Worm (Caenorhabditis elegans) whole organism, late embryonic: ENCODE measurements around the gene nspg-7.1.
A peak's percentile ranks its signal among the peaks of the same experiment; 100 is the strongest.

Experiments
- C08G9.2 ChIP-seq: sonication (generic microtip); optimal IDR thresholded peaks from 2 replicates; lab custom pipeline; 2016; ENCODE audit warnings: mild to moderate bottlenecking, missing genetic modification characterization, moderate library complexity, missing compliant biosample characterization
- F13H6.1 ChIP-seq: sonication (generic microtip); optimal IDR thresholded peaks from 2 replicates; lab custom pipeline; 2016; ENCODE audit warnings: missing genetic modification characterization, missing compliant biosample characterization
- K02D7.2 ChIP-seq: sonication (generic microtip); optimal IDR thresholded peaks from 2 replicates; lab custom pipeline; 2017; ENCODE audit warnings: mild to moderate bottlenecking, missing genetic modification characterization, missing compliant biosample characterization
- T23F11.4 ChIP-seq: fragments of 200-800 bp; sonication (Bioruptor generic); optimal IDR thresholded peaks from 2 replicates; lab custom pipeline; 2018; ENCODE audit warnings: mild to moderate bottlenecking, missing genetic modification characterization, missing compliant biosample characterization
- Y22D7AL.16 ChIP-seq: sonication (generic microtip); optimal IDR thresholded peaks from 2 replicates; lab custom pipeline; 2016; ENCODE audit warnings: missing genetic modification characterization, missing compliant biosample characterization
- ahr-1 ChIP-seq: sonication (generic microtip); optimal IDR thresholded peaks from 2 replicates; lab custom pipeline; 2016; ENCODE audit warnings: missing genetic modification characterization, missing compliant biosample characterization
- ama-1 ChIP-seq: fragments of 150-350 bp; optimal IDR thresholded peaks from 2 replicates; lab custom pipeline; 2014
- ceh-14 ChIP-seq: sonication (generic microtip); optimal IDR thresholded peaks from 2 replicates; lab custom pipeline; 2016; ENCODE audit warnings: missing genotype, missing genetic modification characterization, missing compliant biosample characterization
- ceh-18 ChIP-seq: sonication (generic microtip); optimal IDR thresholded peaks from 2 replicates; lab custom pipeline; 2016; ENCODE audit warnings: missing genetic modification characterization, missing compliant biosample characterization
- ceh-19 ChIP-seq: fragments of 200-800 bp; sonication (Bioruptor generic); optimal IDR thresholded peaks from 2 replicates; lab custom pipeline; 2018; ENCODE audit warnings: mild to moderate bottlenecking, missing genetic modification characterization, missing compliant biosample characterization
- ceh-2 ChIP-seq: sonication (generic microtip); optimal IDR thresholded peaks from 2 replicates; lab custom pipeline; 2016; ENCODE audit warnings: missing genotype, missing genetic modification characterization, missing compliant biosample characterization
- ceh-22 ChIP-seq: sonication (generic microtip); optimal IDR thresholded peaks from 2 replicates; lab custom pipeline; 2017; ENCODE audit warnings: missing biosample characterization, missing genetic modification characterization
- ceh-30 ChIP-seq: fragments of 150-350 bp; optimal IDR thresholded peaks from 2 replicates; lab custom pipeline; 2014; ENCODE audit warnings: missing biosample characterization, missing genetic modification characterization
- ceh-34 ChIP-seq: sonication (generic microtip); optimal IDR thresholded peaks from 2 replicates; lab custom pipeline; 2016; ENCODE audit warnings: mild to moderate bottlenecking, missing genetic modification characterization, missing compliant biosample characterization
- ceh-45 ChIP-seq: fragments of 200-800 bp; sonication (Bioruptor generic); IDR thresholded peaks from 2 replicates; pipeline ENCODE4 v1.3.6; 2022; ENCODE audit warnings: missing genetic modification reagents, missing genetic modification characterization, missing compliant biosample characterization
- ceh-48 ChIP-seq: sonication (generic microtip); optimal IDR thresholded peaks from 2 replicates; lab custom pipeline; 2016; ENCODE audit warnings: missing genetic modification characterization, inconsistent platforms, missing compliant biosample characterization
- ceh-6 ChIP-seq: fragments of 200-800 bp; sonication (Bioruptor generic); optimal IDR thresholded peaks from 2 replicates; lab custom pipeline; 2018; ENCODE audit warnings: mild to moderate bottlenecking, missing genetic modification characterization, missing compliant biosample characterization
- ceh-9 ChIP-seq: sonication (generic microtip); optimal IDR thresholded peaks from 2 replicates; lab custom pipeline; 2016; ENCODE audit warnings: mild to moderate bottlenecking, missing genetic modification characterization, inconsistent platforms, missing compliant biosample characterization
- che-1 ChIP-seq: sonication (generic microtip); optimal IDR thresholded peaks from 2 replicates; lab custom pipeline; 2016; ENCODE audit warnings: mild to moderate bottlenecking, missing genetic modification characterization, missing compliant biosample characterization
- dmd-4 ChIP-seq: sonication (generic microtip); optimal IDR thresholded peaks from 2 replicates; lab custom pipeline; 2016; ENCODE audit warnings: borderline replicate concordance, missing genetic modification characterization, missing compliant biosample characterization
- dve-1 ChIP-seq: sonication (generic microtip); optimal IDR thresholded peaks from 2 replicates; lab custom pipeline; 2017; ENCODE audit warnings: antibody characterized with exemption, mild to moderate bottlenecking, missing genetic modification characterization, missing compliant biosample characterization
- elt-2 ChIP-seq: sonication (generic microtip); optimal IDR thresholded peaks from 2 replicates; lab custom pipeline; 2016; ENCODE audit warnings: missing genetic modification reagents, missing genetic modification characterization, missing compliant biosample characterization
- elt-4 ChIP-seq: sonication (generic microtip); optimal IDR thresholded peaks from 2 replicates; lab custom pipeline; 2016; ENCODE audit warnings: missing genetic modification characterization, missing compliant biosample characterization
- eyg-1 ChIP-seq: sonication (generic microtip); optimal IDR thresholded peaks from 2 replicates; lab custom pipeline; 2016; ENCODE audit warnings: missing genotype, missing genetic modification characterization, missing compliant biosample characterization
- fax-1 ChIP-seq: sonication (generic microtip); optimal IDR thresholded peaks from 2 replicates; lab custom pipeline; 2016; ENCODE audit warnings: missing genotype, missing genetic modification characterization, missing compliant biosample characterization
- fkh-6 ChIP-seq: sonication (generic microtip); optimal IDR thresholded peaks from 2 replicates; lab custom pipeline; 2016; ENCODE audit warnings: missing genetic modification characterization, missing compliant biosample characterization
- gmeb-2 ChIP-seq: sonication (generic microtip); optimal IDR thresholded peaks from 2 replicates; lab custom pipeline; 2016; ENCODE audit warnings: missing genetic modification characterization, inconsistent platforms, missing compliant biosample characterization
- hlh-15 ChIP-seq: sonication (generic microtip); optimal IDR thresholded peaks from 2 replicates; lab custom pipeline; 2016; ENCODE audit warnings: missing genetic modification characterization, missing compliant biosample characterization
- lim-6 ChIP-seq: sonication (generic microtip); optimal IDR thresholded peaks from 2 replicates; lab custom pipeline; 2016; ENCODE audit warnings: missing genetic modification characterization, missing compliant biosample characterization
- lin-11 ChIP-seq: fragments of 200-800 bp; sonication (Bioruptor generic); optimal IDR thresholded peaks from 2 replicates; lab custom pipeline; 2018; ENCODE audit warnings: mild to moderate bottlenecking, missing genetic modification characterization, missing compliant biosample characterization
- nhr-11 ChIP-seq: fragments of 150-350 bp; optimal IDR thresholded peaks from 2 replicates; lab custom pipeline; 2014; ENCODE audit warnings: missing biosample characterization, missing genetic modification characterization
- npax-4 ChIP-seq: sonication (generic microtip); optimal IDR thresholded peaks from 2 replicates; lab custom pipeline; 2016; ENCODE audit warnings: missing genetic modification characterization, missing compliant biosample characterization
- odd-2 ChIP-seq: sonication (generic microtip); optimal IDR thresholded peaks from 2 replicates; lab custom pipeline; 2017; ENCODE audit warnings: antibody characterized with exemption, mild to moderate bottlenecking, missing genetic modification characterization, missing compliant biosample characterization
- pag-3 ChIP-seq: sonication (generic microtip); optimal IDR thresholded peaks from 2 replicates; lab custom pipeline; 2016; ENCODE audit warnings: missing compliant biosample characterization, missing genetic modification characterization, borderline replicate concordance
- pat-9 ChIP-seq: fragments of 200-800 bp; sonication (Bioruptor generic); optimal IDR thresholded peaks from 2 replicates; lab custom pipeline; 2018; ENCODE audit warnings: mild to moderate bottlenecking, missing genetic modification characterization, moderate library complexity, missing compliant biosample characterization
- pha-2 ChIP-seq: sonication (generic microtip); optimal IDR thresholded peaks from 2 replicates; lab custom pipeline; 2017; ENCODE audit warnings: mild to moderate bottlenecking, missing genetic modification characterization, missing compliant biosample characterization
- pqm-1 ChIP-seq: sonication (generic microtip); optimal IDR thresholded peaks from 2 replicates; lab custom pipeline; 2016; ENCODE audit warnings: missing genetic modification characterization, missing compliant biosample characterization
- pros-1 ChIP-seq: fragments of 150-350 bp; optimal IDR thresholded peaks from 2 replicates; lab custom pipeline; 2014; ENCODE audit warnings: missing biosample characterization, missing genetic modification reagents, missing genetic modification characterization
- ref-2 ChIP-seq: sonication (generic microtip); optimal IDR thresholded peaks from 2 replicates; lab custom pipeline; 2016; ENCODE audit warnings: missing genetic modification characterization, missing compliant biosample characterization
- rnt-1 ChIP-seq: sonication (generic microtip); optimal IDR thresholded peaks from 2 replicates; lab custom pipeline; 2016; ENCODE audit warnings: missing genetic modification characterization, missing compliant biosample characterization
- sdc-2 ChIP-seq: sonication (generic microtip); optimal IDR thresholded peaks from 2 replicates; lab custom pipeline; 2016; ENCODE audit warnings: missing genotype, missing genetic modification characterization, missing compliant biosample characterization
- sox-2 ChIP-seq: fragments of 200-800 bp; sonication (Bioruptor generic); IDR thresholded peaks from 2 replicates; pipeline ENCODE4 v1.3.6; 2022; ENCODE audit warnings: missing genetic modification reagents, missing genetic modification characterization, missing compliant biosample characterization
- sox-4 ChIP-seq: sonication (generic microtip); optimal IDR thresholded peaks from 2 replicates; lab custom pipeline; 2017; ENCODE audit warnings: mild to moderate bottlenecking, missing genetic modification characterization, inconsistent platforms, missing compliant biosample characterization
- tbx-2 ChIP-seq: sonication (generic microtip); optimal IDR thresholded peaks from 2 replicates; lab custom pipeline; 2016; ENCODE audit warnings: missing genetic modification characterization, missing compliant biosample characterization
- tbx-7 ChIP-seq: sonication (generic microtip); optimal IDR thresholded peaks from 2 replicates; lab custom pipeline; 2016; ENCODE audit warnings: missing genotype, missing genetic modification characterization, missing compliant biosample characterization
- ttx-3 ChIP-seq: sonication (generic microtip); optimal IDR thresholded peaks from 2 replicates; lab custom pipeline; 2016; ENCODE audit warnings: missing genetic modification reagents, missing genetic modification characterization, missing compliant biosample characterization
- unc-3 ChIP-seq, 2 experiments: fragments of 200-800 bp in 1 of 2; sonication (Bioruptor generic) in 1 of 2; sonication (generic microtip) in 1 of 2; conservative IDR thresholded peaks in 1 of 2; optimal IDR thresholded peaks in 1 of 2; 2 replicates each; pipeline versions ENCODE4 v1.3.6 to Lab custom; 2016 to 2022; ENCODE audit warnings: missing compliant biosample characterization in 2 of 2, missing genetic modification characterization in 2 of 2, missing genetic modification reagents in 1 of 2
- unc-42 ChIP-seq: sonication (generic microtip); optimal IDR thresholded peaks from 2 replicates; lab custom pipeline; 2016; ENCODE audit warnings: missing genotype, missing genetic modification characterization, missing compliant biosample characterization
- unc-55 ChIP-seq: sonication (generic microtip); optimal IDR thresholded peaks from 2 replicates; lab custom pipeline; 2017; ENCODE audit warnings: missing biosample characterization, missing genetic modification reagents, missing genetic modification characterization
- unc-86 ChIP-seq: sonication (generic microtip); optimal IDR thresholded peaks from 2 replicates; lab custom pipeline; 2016; ENCODE audit warnings: missing genetic modification characterization, missing compliant biosample characterization

Gene nspg-7.1

ce11 chrIV:9318147-9318546 is 12.5 kb downstream of the nspg-7.1 start:
- TF ChIP-seq unc-86 (tag; lab: Kevin White, UChicago) (no peak), dve-1 (tag; lab: Kevin White, UChicago) (no peak), ahr-1 (tag; lab: Kevin White, UChicago) (no peak), elt-2 (tag; lab: Kevin White, UChicago) (no peak), nhr-11 (tag; lab: Kevin White, UChicago) (no peak)

DNA sequence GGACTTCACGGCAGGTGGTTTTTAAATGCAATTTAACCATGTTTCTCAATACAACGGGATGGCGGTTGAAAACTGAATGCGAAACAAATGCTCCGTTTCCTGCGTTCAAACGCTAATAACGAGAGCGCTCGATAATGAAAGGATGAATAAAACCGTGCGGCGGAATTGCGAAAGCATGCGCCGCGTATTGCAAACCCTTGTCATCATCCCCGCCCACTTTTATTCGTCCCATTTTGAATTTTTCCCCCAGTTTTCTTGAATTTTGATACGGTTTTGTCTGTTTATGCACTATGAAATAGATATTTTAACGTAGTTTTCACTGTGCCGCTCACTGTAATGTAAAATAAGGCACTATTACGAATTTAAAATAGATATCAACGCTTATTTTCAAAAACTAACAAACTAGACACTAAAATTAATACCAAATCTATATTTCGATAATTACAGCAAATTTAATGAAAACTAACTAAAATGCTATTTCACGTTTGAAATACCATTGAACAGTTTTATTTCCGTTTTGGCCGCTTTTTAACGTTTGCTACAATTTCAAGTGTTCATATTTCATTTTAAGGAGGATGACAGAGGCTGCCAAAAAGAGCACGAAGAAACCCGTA is 14.5 kb downstream of the nspg-7.1 start, which contains the start of the genes F49C12.9 and rpn-7:
F49C12.9 (minus strand) TSS at position 148 of the 614 bp plus-strand sequence.
rpn-7 (plus strand) TSS at position 564 of the 614 bp plus-strand sequence.
- TF ChIP-seq lin-11 (tag; lab: Kevin White, UChicago) (peak; percentile 25), unc-42 (tag; lab: Kevin White, UChicago) (peak; percentile 65), elt-2 (tag; lab: Kevin White, UChicago) (peak; percentile 82), fax-1 (peak; percentile 43), hlh-15 (tag; lab: Kevin White, UChicago) (peak; percentile 59), unc-3 (GFP tag; conservative IDR thresholded peaks at IDR 0.05; lab: Robert Waterston, UW) (no peak), unc-3 (tag; optimal IDR thresholded peaks at IDR 0.05; lab: Kevin White, UChicago) (peak; percentile 62), tbx-2 (peak; percentile 79), gmeb-2 (no peak), unc-55 (GFP tag; lab: Kevin White, UChicago) (no peak), pag-3 (tag; lab: Kevin White, UChicago) (no peak), eyg-1 (tag; lab: Kevin White, UChicago) (peak; percentile 28), ttx-3 (tag; lab: Kevin White, UChicago) (peak; percentile 73), ceh-48 (tag; lab: Kevin White, UChicago) (peak; percentile 59), ahr-1 (tag; lab: Kevin White, UChicago) (peak; percentile 0), pha-2 (tag; lab: Kevin White, UChicago) (peak; percentile 42), ama-1 (lab: Kevin White, UChicago) (no peak), tbx-7 (tag; lab: Kevin White, UChicago) (no peak), sox-2 (GFP tag; lab: Robert Waterston, UW) (peak; percentile 72), ceh-18 (peak; percentile 34), dmd-4 (tag; lab: Kevin White, UChicago) (no peak), ceh-22 (tag; lab: Kevin White, UChicago) (no peak), ceh-34 (tag; lab: Kevin White, UChicago) (peak; percentile 68), ceh-30 (tag; lab: Kevin White, UChicago) (no peak), ceh-9 (tag; lab: Kevin White, UChicago) (no peak), odd-2 (tag; lab: Kevin White, UChicago) (peak; percentile 31), npax-4 (tag; lab: Kevin White, UChicago) (peak; percentile 5), F13H6.1 (peak; percentile 35), sox-4 (no peak), elt-4 (tag; lab: Kevin White, UChicago) (no peak), C08G9.2 (tag; lab: Kevin White, UChicago) (peak; percentile 23), ceh-6 (GFP tag; lab: Kevin White, UChicago) (peak; percentile 64), che-1 (tag; lab: Kevin White, UChicago) (peak; percentile 43), lim-6 (tag; lab: Kevin White, UChicago) (peak; percentile 19), pat-9 (tag; lab: Kevin White, UChicago) (peak; percentile 64), ceh-45 (0 out of 2 replicates have a peak, but pooled peaks have one; percentile 42), pros-1 (tag; lab: Kevin White, UChicago) (no peak), K02D7.2 (tag; lab: Kevin White, UChicago) (peak; percentile 9), ceh-14 (tag; lab: Kevin White, UChicago) (peak; percentile 73), dve-1 (tag; lab: Kevin White, UChicago) (no peak), T23F11.4 (GFP tag; lab: Kevin White, UChicago) (peak; percentile 13), sdc-2 (tag; lab: Kevin White, UChicago) (no peak), ceh-19 (GFP tag; lab: Kevin White, UChicago) (peak; percentile 60), rnt-1 (tag; lab: Kevin White, UChicago) (peak; percentile 42), ceh-2 (tag; lab: Kevin White, UChicago) (peak; percentile 62), ref-2 (tag; lab: Kevin White, UChicago) (peak; percentile 22), pqm-1 (tag; lab: Kevin White, UChicago) (no peak), Y22D7AL.16 (tag; lab: Kevin White, UChicago) (no peak), fkh-6 (peak; percentile 65)
